Fruit fly (Drosophila melanogaster): ENCODE data around the gene croc.

The croc gene

dm6 chr3L:21464240-21464639, 12.0 kb downstream of the croc start (continued):
- no peak for TF ChIP-seq CG6765 (GFP tag; optimal IDR thresholded peaks at IDR 0.05)
- peak; percentile 58 for TF ChIP-seq PHDP (tag; optimal IDR thresholded peaks at IDR 0.05)
- no peak for TF ChIP-seq Chrac-16 (GFP tag; optimal IDR thresholded peaks at IDR 0.05)
- no peak for TF ChIP-seq CG17912 (GFP tag; optimal IDR thresholded peaks at IDR 0.05)
- TF ChIP-seq ERR (GFP tag; optimal IDR thresholded peaks at IDR 0.05) = no peak
- no peak for TF ChIP-seq Atf6 (GFP tag; IDR thresholded peaks at IDR 0.05)
- TF ChIP-seq Sox102F (GFP tag; optimal IDR thresholded peaks at IDR 0.05) = peak; percentile 68
- peak; percentile 47 for TF ChIP-seq CG10654 (GFP tag; optimal IDR thresholded peaks at IDR 0.05)
- no peak for TF ChIP-seq tup (GFP tag; optimal IDR thresholded peaks at IDR 0.05)
- TF ChIP-seq CG34376 (GFP tag; optimal IDR thresholded peaks at IDR 0.05) = no peak
- TF ChIP-seq crol (GFP tag; IDR thresholded peaks at IDR 0.05) = peak; percentile 56
- TF ChIP-seq grn (GFP tag; optimal IDR thresholded peaks at IDR 0.05) = no peak
- peak; percentile 78 for TF ChIP-seq twi (tag; optimal IDR thresholded peaks at IDR 0.05)
- TF ChIP-seq Hsf (GFP tag; optimal IDR thresholded peaks at IDR 0.05) = peak; percentile 45
- peak; percentile 54 for TF ChIP-seq Ssrp (tag; optimal IDR thresholded peaks at IDR 0.05)
- peak; percentile 66 for TF ChIP-seq phol (tag; optimal IDR thresholded peaks at IDR 0.05)
- TF ChIP-seq Scr (GFP tag; IDR thresholded peaks at IDR 0.05; ENCODE audit: partially characterized antibody) = no peak
- TF ChIP-seq CG10979 (tag; optimal IDR thresholded peaks at IDR 0.05) = peak; percentile 79
- TF ChIP-seq CG10366 (GFP tag; IDR thresholded peaks at IDR 0.05) = no peak
- peak; percentile 9 for TF ChIP-seq Six4 (GFP tag; optimal IDR thresholded peaks at IDR 0.05)
- TF ChIP-seq Hmx (GFP tag; optimal IDR thresholded peaks at IDR 0.05) = no peak
- TF ChIP-seq bbx (GFP tag; IDR thresholded peaks at IDR 0.05; ENCODE audit: partially characterized antibody) = no peak
- TF ChIP-seq CG3995 (GFP tag; optimal IDR thresholded peaks at IDR 0.05) = no peak
- TF ChIP-seq dimm (GFP tag; IDR thresholded peaks at IDR 0.05) = no peak
- TF ChIP-seq onecut (GFP tag; IDR thresholded peaks at IDR 0.05) = peak; percentile 73
- TF ChIP-seq h (optimal IDR thresholded peaks at IDR 0.05) = no peak
- no peak for TF ChIP-seq mld (GFP tag; IDR thresholded peaks at IDR 0.05; ENCODE audit: partially characterized antibody)
- no peak for TF ChIP-seq B-H2 (GFP tag; optimal IDR thresholded peaks at IDR 0.05)
- TF ChIP-seq ase (GFP tag; IDR thresholded peaks at IDR 0.05) = peak; percentile 27; the same call in 1 of the 3 replicates
- TF ChIP-seq Deaf1 (tag; optimal IDR thresholded peaks at IDR 0.05) = no peak
- peak; percentile 92 for TF ChIP-seq gsb-n (tag; optimal IDR thresholded peaks at IDR 0.05)
- TF ChIP-seq Stat92E (GFP tag; optimal IDR thresholded peaks at IDR 0.05) = no peak
- no peak for TF ChIP-seq CG42726 (GFP tag; IDR thresholded peaks at IDR 0.05; ENCODE audit: partially characterized antibody)
- TF ChIP-seq CG43689 (GFP tag; IDR thresholded peaks at IDR 0.05) = no peak
- TF ChIP-seq CG34422 (GFP tag; IDR thresholded peaks at IDR 0.05) = no peak
- peak; percentile 35; the same call in 1 of the 2 replicates for TF ChIP-seq E2f1 (GFP tag; IDR thresholded peaks at IDR 0.05)
- no peak for TF ChIP-seq ftz-f1 (GFP tag; optimal IDR thresholded peaks at IDR 0.05)
- TF ChIP-seq CG14860 (GFP tag; IDR thresholded peaks at IDR 0.05; ENCODE audit: partially characterized antibody) = no peak
- TF ChIP-seq Dfd (GFP tag; optimal IDR thresholded peaks at IDR 0.05) = no peak
- TF ChIP-seq CG11560 (tag; IDR thresholded peaks at IDR 0.05) = no peak
- TF ChIP-seq Usf (GFP tag; optimal IDR thresholded peaks at IDR 0.05) = peak; percentile 52
- peak; percentile 3 for TF ChIP-seq NfI (GFP tag; optimal IDR thresholded peaks at IDR 0.05)
- peak; percentile 16 for TF ChIP-seq Side (GFP tag; optimal IDR thresholded peaks at IDR 0.05)
- TF ChIP-seq Antp (GFP tag; optimal IDR thresholded peaks at IDR 0.05) = no peak
- peak; percentile 81 for TF ChIP-seq org-1 (GFP tag; optimal IDR thresholded peaks at IDR 0.05)
- 0 out of 2 replicates have a peak, but pooled peaks have one; percentile 31 for TF ChIP-seq sob (GFP tag; IDR thresholded peaks at IDR 0.05)
- TF ChIP-seq CG8089 (GFP tag; optimal IDR thresholded peaks at IDR 0.05) = peak; percentile 50
- peak; percentile 15 for TF ChIP-seq chn (GFP tag; optimal IDR thresholded peaks at IDR 0.05)
- no peak for TF ChIP-seq HLH4C (GFP tag; IDR thresholded peaks at IDR 0.05; ENCODE audit: partially characterized antibody)
- no peak for TF ChIP-seq CG9932 (GFP tag; IDR thresholded peaks at IDR 0.05)
- TF ChIP-seq Rx (GFP tag; IDR thresholded peaks at IDR 0.05) = peak; percentile 47; the same call in 1 of the 2 replicates
- TF ChIP-seq Xrp1 (GFP tag; IDR thresholded peaks at IDR 0.05) = peak; percentile 88
